Fruit fly (Drosophila melanogaster): ENCODE results near the gene CG13255.

DNA sequence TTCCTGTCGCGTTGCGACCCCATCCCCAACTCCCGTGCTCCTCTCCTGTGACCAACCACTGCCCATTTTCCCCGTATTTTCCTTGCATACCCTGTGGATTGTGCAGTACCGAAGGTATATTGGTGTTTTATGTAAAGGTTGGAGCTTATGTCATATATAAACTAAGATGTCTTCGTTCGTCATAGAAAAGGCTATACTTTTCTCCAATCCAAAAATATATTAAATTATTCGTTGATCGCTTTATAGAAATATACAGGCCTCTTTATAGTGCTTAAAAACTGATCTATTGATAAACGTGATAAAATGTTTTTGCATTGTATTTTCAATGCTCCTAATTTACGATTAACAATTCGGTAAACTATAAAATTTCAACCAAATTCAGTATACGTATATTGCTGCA lies 31.7 kb downstream of the CG13255 start:
- TF ChIP-seq insv (optimal IDR thresholded peaks at IDR 0.05) = no peak
- TF ChIP-seq Sin3A (optimal IDR thresholded peaks at IDR 0.05) = no peak
